Fruit fly (Drosophila melanogaster): ENCODE measurements around the gene TotE.

TotE gene

DNA sequence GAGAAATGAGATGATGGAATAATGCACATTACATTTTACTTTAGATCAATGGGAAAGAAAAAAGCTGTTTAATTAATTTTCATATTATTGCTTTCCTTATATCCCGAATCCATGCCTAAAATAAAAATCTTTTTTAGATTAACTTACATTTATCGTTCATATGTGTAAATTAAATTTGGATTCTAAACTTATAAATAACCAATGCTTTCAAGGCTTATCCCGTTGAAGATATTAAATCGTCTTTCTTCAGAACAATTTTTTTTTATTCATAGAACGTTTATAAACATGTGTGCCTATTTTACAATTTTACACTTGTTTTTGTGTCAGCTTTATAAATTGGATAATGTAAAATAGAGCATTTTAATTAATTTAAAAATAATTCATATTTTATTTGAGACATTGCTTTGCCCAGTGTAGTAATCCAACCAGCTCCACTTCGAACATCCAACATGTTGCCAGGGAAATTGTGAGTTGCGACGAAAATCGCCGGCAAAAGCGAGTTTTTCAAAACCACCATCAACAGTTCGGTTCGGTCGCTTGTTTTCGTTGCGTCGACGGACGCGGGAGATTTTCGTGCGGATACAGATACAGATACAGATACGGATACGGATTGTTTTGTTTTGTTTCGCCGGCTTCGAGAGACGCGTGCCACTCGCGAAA, 17.7 kb downstream of the TotE start:
- TF ChIP-seq CTCF (optimal IDR thresholded peaks at IDR 0.05) (no peak), CG8478 (optimal IDR thresholded peaks at IDR 0.05) (no peak)

- no peak for TF ChIP-seq CG8478 (optimal IDR thresholded peaks at IDR 0.05)
- no peak for TF ChIP-seq CTCF (optimal IDR thresholded peaks at IDR 0.05)
These were observed 18.5 kb downstream of the TotE start for dm6 chr2L:19894826-19895225.

DNA sequence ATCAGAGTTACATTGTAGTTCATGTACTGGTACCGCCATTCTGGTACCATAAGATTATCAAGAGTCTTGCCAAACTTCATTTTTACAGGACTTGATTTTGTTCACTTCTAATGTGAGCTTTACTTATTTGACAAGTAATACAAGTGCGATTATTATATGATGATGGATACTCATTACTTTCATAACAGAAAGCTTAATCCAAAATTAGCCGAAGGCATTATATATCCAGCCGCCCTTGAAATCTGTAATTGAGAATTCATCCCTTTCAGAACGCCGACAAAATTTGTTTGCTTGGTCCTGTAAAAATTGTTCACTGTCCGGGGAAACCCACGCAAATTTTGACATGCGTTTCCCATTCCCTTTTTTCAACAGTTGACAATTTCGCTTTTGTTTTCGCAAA, 20.9 kb downstream of the TotE start, which contains the start of gene CG10481:
TSS of gene CG10481 (minus strand) at position 101 of the 400 bp plus-strand sequence.
- TF ChIP-seq CTCF (optimal IDR thresholded peaks at IDR 0.05) (no peak), CG8478 (optimal IDR thresholded peaks at IDR 0.05) (no peak)

DNA sequence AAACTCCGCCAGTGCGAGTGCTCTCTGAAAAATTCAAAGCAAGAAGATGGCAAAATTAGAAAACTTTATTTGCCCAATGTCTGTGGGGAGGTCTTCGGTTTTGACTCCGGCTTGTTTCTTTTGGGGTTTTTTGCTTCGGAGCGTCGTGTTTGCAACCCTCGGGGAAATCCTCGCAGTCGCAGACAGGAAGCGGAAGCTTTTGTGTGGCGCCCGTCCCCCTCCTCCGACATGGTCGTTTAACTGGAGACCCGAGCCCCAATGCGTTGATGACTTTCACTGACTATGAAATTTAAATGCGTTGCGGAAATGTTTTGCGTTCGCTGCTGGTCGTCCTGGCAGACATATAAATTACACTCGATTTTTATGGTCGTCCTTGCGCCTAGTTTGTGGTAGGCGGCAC, 25.0 kb downstream of the TotE start:
- no peak for TF ChIP-seq CTCF (optimal IDR thresholded peaks at IDR 0.05)
- no peak for TF ChIP-seq CG8478 (optimal IDR thresholded peaks at IDR 0.05)

DNA sequence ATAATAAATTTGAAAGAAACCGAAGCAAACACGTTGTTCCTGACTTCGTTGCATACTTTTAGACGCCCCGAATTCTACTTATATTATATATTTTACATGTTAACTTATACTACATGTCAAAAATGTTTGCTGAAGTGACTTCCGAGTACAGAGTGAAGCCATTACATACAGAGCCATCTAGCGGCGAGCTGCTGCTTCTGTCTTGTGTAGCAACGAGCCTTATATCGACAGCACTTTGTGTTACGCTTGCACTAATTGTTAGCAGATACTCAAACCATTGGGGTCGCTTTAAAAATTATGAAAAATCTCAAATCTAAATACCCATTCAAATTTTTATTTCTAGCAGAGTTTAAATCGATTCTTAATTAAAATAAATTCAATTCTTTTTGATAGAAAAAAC, 25.8 kb downstream of the TotE start:
- TF ChIP-seq CTCF (optimal IDR thresholded peaks at IDR 0.05): peak; percentile 90 to 99
- TF ChIP-seq CG8478 (optimal IDR thresholded peaks at IDR 0.05): no peak

DNA sequence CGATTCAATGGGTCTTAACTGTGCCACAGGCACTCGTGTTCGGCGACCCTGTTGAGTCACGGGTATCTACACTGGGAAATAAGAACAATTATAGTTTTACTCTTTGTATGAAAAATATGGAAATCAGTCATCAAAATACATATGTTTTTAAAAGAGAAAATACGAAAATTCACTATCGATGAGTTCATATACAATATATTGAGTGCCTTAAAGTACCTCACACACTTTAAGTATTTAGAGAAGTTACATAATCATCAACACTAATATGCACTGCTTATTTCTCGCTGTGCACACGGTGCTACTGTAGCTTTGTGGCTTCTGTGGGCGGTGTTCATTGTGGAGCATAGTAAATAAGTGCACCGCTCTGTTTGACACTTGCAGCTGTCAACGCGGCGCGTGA, 28.9 kb downstream of the TotE start:
- no peak for TF ChIP-seq CTCF (optimal IDR thresholded peaks at IDR 0.05)
- TF ChIP-seq CG8478 (optimal IDR thresholded peaks at IDR 0.05): no peak

dm6 chr2L:19875007-19875406, 38.3 kb downstream of the TotE start:
- TF ChIP-seq CTCF (optimal IDR thresholded peaks at IDR 0.05) (no peak), CG8478 (optimal IDR thresholded peaks at IDR 0.05) (no peak)

DNA sequence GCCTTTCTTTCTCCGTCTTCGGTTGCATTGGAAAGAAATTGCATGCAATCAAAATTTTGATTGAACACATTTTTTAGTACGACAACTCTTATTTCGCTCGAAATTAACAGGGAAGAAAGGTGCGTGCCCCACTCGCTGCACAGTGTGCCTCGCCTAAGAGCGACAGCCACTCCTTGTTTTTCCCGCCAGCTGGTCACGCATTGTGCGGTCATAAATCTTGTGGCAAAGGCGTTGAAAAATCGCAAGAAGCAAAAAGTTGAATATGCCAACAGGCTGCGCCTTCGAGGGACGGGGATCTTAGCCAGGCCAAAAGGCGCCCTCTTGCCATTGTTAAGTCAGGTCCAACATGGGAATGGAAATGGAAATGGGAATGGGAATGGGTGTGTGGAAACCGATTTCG, 41.2 kb downstream of the TotE start:
- TF ChIP-seq CTCF (optimal IDR thresholded peaks at IDR 0.05): no peak
- no peak for TF ChIP-seq CG8478 (optimal IDR thresholded peaks at IDR 0.05)

- no peak for TF ChIP-seq CG8478 (optimal IDR thresholded peaks at IDR 0.05)
- no peak for TF ChIP-seq CTCF (optimal IDR thresholded peaks at IDR 0.05)
These were observed 43.4 kb downstream of the TotE start for dm6 chr2L:19869937-19870336.

DNA sequence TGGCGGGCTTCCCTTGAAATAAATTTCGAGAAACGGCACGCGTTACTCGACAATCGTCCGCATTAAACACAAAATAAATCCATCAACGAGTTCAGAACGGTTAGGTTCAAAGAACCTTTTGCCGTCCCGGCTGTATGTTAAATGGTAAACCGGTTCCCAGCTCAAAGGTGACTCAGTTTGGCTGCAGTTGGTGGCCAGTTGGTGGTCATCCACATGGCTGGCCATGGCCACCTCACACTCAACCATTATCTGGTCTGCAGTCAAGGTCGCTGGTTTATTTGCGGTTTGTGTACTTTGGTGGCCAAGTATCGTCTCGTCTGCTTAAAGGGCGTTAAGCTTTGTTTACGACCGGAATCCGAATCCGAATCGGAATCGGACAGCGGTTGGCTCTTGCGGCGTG, 43.9 kb downstream of the TotE start:
- TF ChIP-seq CTCF (optimal IDR thresholded peaks at IDR 0.05): no peak
- no peak for TF ChIP-seq CG8478 (optimal IDR thresholded peaks at IDR 0.05)

- TF ChIP-seq CG8478 (optimal IDR thresholded peaks at IDR 0.05): no peak
- no peak for TF ChIP-seq CTCF (optimal IDR thresholded peaks at IDR 0.05)
These were observed 46.6 kb downstream of the TotE start for dm6 chr2L:19866540-19867318.

dm6 chr2L:19865539-19866068, 47.7 kb downstream of the TotE start:
- no peak for TF ChIP-seq CTCF (optimal IDR thresholded peaks at IDR 0.05)
- no peak for TF ChIP-seq CG8478 (optimal IDR thresholded peaks at IDR 0.05)

All from S2 (cell line).